Worm (Caenorhabditis elegans) whole organism, mixed stage, embryonic: Measurements from ENCODE around the gene arl-1.
A peak's percentile ranks its signal among the peaks of the same experiment; 100 is the strongest.

Experiments used
- M03D4.4 ChIP-seq: sonication (generic microtip); optimal IDR thresholded peaks from 2 replicates; lab custom pipeline; 2017; ENCODE audit warnings: mild to moderate bottlenecking, missing genetic modification characterization, missing compliant biosample characterization
- ceh-39 ChIP-seq: fragments of 150-350 bp; optimal IDR thresholded peaks from 2 replicates; lab custom pipeline; 2014; ENCODE audit warnings: missing biosample characterization, missing genetic modification characterization
- ceh-83 ChIP-seq: fragments of 200-800 bp; sonication (Bioruptor generic); optimal IDR thresholded peaks from 2 replicates; lab custom pipeline; 2018; ENCODE audit warnings: mild to moderate bottlenecking, missing genetic modification characterization, missing compliant biosample characterization
- ces-1 ChIP-seq: fragments of 150-350 bp; optimal IDR thresholded peaks from 2 replicates; lab custom pipeline; 2014; ENCODE audit warnings: missing biosample characterization, missing genetic modification reagents, missing genetic modification characterization
- cnd-1 ChIP-seq: fragments of 200-800 bp; sonication (Bioruptor generic); optimal IDR thresholded peaks from 2 replicates; lab custom pipeline; 2018; ENCODE audit warnings: mild to moderate bottlenecking, missing genetic modification characterization, missing compliant biosample characterization
- drap-1 ChIP-seq: fragments of 200-800 bp; sonication (Bioruptor generic); optimal IDR thresholded peaks from 3 replicates; lab custom pipeline; 2018; ENCODE audit warnings: mild to moderate bottlenecking, missing genetic modification characterization, missing compliant biosample characterization
- elt-1 ChIP-seq: sonication (generic microtip); optimal IDR thresholded peaks from 2 replicates; lab custom pipeline; 2017; ENCODE audit warnings: missing genetic modification characterization, mild to moderate bottlenecking, missing compliant biosample characterization, antibody characterized with exemption, moderate library complexity, borderline replicate concordance; ENCODE audit not compliant: insufficient read depth
- elt-3 ChIP-seq: fragments of 150-350 bp; optimal IDR thresholded peaks from 2 replicates; lab custom pipeline; 2014; ENCODE audit warnings: missing biosample characterization, missing genetic modification characterization
- ham-2 ChIP-seq: fragments of 200-800 bp; sonication (Bioruptor generic); optimal IDR thresholded peaks from 2 replicates; lab custom pipeline; 2018; ENCODE audit warnings: mild to moderate bottlenecking, missing genetic modification characterization, missing compliant biosample characterization
- hlh-1 ChIP-seq: fragments of 150-350 bp; optimal IDR thresholded peaks from 2 replicates; lab custom pipeline; 2014; ENCODE audit warnings: missing biosample characterization, missing genetic modification reagents, missing genetic modification characterization
- lin-32 ChIP-seq: fragments of 200-800 bp; sonication (Bioruptor generic); optimal IDR thresholded peaks from 2 replicates; lab custom pipeline; 2018; ENCODE audit warnings: mild to moderate bottlenecking, missing genetic modification characterization, missing compliant biosample characterization
- lsy-2 ChIP-seq: fragments of 150-350 bp; optimal IDR thresholded peaks from 2 replicates; lab custom pipeline; 2014; ENCODE audit warnings: missing biosample characterization, missing genetic modification characterization
- mab-5 ChIP-seq: fragments of 150-350 bp; optimal IDR thresholded peaks from 2 replicates; lab custom pipeline; 2014; ENCODE audit warnings: missing biosample characterization, missing genetic modification characterization
- mep-1 ChIP-seq: fragments of 150-350 bp; optimal IDR thresholded peaks from 2 replicates; lab custom pipeline; 2017; ENCODE audit warnings: missing biosample characterization, missing genetic modification reagents, missing genetic modification characterization, inconsistent platforms
- mls-2 ChIP-seq: sonication (generic microtip); optimal IDR thresholded peaks from 2 replicates; lab custom pipeline; 2016; ENCODE audit warnings: mild to moderate bottlenecking, missing genetic modification characterization, moderate library complexity, missing compliant biosample characterization
- nhr-2 ChIP-seq: fragments of 150-350 bp; optimal IDR thresholded peaks from 2 replicates; lab custom pipeline; 2014; ENCODE audit warnings: missing biosample characterization, missing genetic modification characterization
- nhr-237 ChIP-seq: fragments of 150-350 bp; optimal IDR thresholded peaks from 2 replicates; lab custom pipeline; 2014; ENCODE audit warnings: missing biosample characterization, missing genetic modification characterization
- nhr-76 ChIP-seq: sonication (generic microtip); optimal IDR thresholded peaks from 2 replicates; lab custom pipeline; 2017; ENCODE audit warnings: missing biosample characterization, missing genetic modification characterization
- pha-4 ChIP-seq: fragments of 150-350 bp; optimal IDR thresholded peaks from 2 replicates; lab custom pipeline; 2018; ENCODE audit warnings: missing biosample characterization, missing genetic modification reagents, missing genetic modification characterization
- sem-2 ChIP-seq: fragments of 200-800 bp; sonication (Bioruptor generic); optimal IDR thresholded peaks from 2 replicates; lab custom pipeline; 2018; ENCODE audit warnings: mild to moderate bottlenecking, missing genetic modification characterization, missing compliant biosample characterization
- snpc-4 ChIP-seq: fragments of 150-350 bp; optimal IDR thresholded peaks from 2 replicates; lab custom pipeline; 2014; ENCODE audit warnings: missing biosample characterization, missing genetic modification characterization
- sptf-1 ChIP-seq: sonication (generic microtip); optimal IDR thresholded peaks from 2 replicates; lab custom pipeline; 2017; ENCODE audit warnings: mild to moderate bottlenecking, missing genetic modification characterization, moderate library complexity, missing compliant biosample characterization
- tbx-8 ChIP-seq: fragments of 200-800 bp; sonication (Bioruptor generic); optimal IDR thresholded peaks from 2 replicates; lab custom pipeline; 2018; ENCODE audit warnings: mild to moderate bottlenecking, missing genetic modification characterization, moderate library complexity, missing compliant biosample characterization
- unc-120 ChIP-seq: sonication (generic microtip); optimal IDR thresholded peaks from 2 replicates; lab custom pipeline; 2017; ENCODE audit warnings: missing genetic modification characterization, missing compliant biosample characterization; ENCODE audit not compliant: poor library complexity, severe bottlenecking
- unc-39 ChIP-seq: fragments of 150-350 bp; optimal IDR thresholded peaks from 2 replicates; lab custom pipeline; 2014; ENCODE audit warnings: missing biosample characterization, missing genetic modification characterization
- zip-8 ChIP-seq: fragments of 150-350 bp; optimal IDR thresholded peaks from 2 replicates; lab custom pipeline; 2014; ENCODE audit warnings: missing biosample characterization, missing genetic modification characterization

The arl-1 gene

DNA sequence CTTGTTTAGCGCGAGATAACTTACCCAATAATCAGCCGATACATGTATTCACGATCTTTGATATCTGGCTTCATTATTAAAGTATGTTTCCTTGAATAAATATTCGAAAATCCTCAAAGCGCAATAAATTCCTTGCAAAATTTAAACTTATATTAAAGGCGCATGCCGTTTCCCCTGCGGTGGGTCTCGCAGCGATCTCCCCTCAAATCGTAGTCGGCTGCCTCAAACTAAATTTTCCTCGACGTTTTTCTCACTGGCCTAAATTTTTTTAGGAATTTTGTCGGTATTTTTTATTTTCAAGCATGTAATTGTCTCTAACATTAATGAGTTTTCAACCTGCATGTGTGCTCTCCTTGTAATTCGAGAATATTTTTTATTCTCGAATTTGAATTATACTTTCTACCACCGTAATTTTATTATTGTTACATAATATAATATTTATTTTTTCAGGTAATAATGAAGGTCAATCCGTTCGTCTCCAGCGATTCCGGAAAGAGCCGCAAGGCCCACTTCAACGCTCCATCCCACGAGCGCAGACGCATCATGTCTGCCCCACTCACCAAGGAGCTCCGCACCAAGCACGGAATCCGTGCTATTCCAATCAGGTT, 20.6 kb downstream of the arl-1 start, which contains the start of the genes cpf-1 and rpl-26:
Gene cpf-1, minus strand, starts transcription at position 104 of the 608 bp plus-strand sequence.
Gene rpl-26, plus strand, starts transcription at position 449 of the 608 bp plus-strand sequence.
- no peak for TF ChIP-seq unc-39 (tag; lab: Kevin White, UChicago)
- no peak for TF ChIP-seq zip-8
- TF ChIP-seq mab-5 (tag; lab: Kevin White, UChicago), result no peak
- peak; percentile 78 for TF ChIP-seq lsy-2 (tag; lab: Kevin White, UChicago)
- TF ChIP-seq nhr-237 (tag; lab: Kevin White, UChicago), result peak; percentile 54
- no peak for TF ChIP-seq tbx-8 (GFP tag; lab: Kevin White, UChicago)
- no peak for TF ChIP-seq elt-1
- no peak for TF ChIP-seq nhr-2
- TF ChIP-seq drap-1 (GFP tag; lab: Kevin White, UChicago), result no peak
- no peak for TF ChIP-seq cnd-1 (tag; lab: Kevin White, UChicago)
- TF ChIP-seq ceh-39 (tag; lab: Kevin White, UChicago), result peak; percentile 7
- peak; percentile 1 for TF ChIP-seq hlh-1
- peak; percentile 74 for TF ChIP-seq mep-1 (tag; lab: Kevin White, UChicago)
- no peak for TF ChIP-seq ceh-83 (GFP tag; lab: Kevin White, UChicago)
- TF ChIP-seq unc-120 (tag; lab: Kevin White, UChicago), result no peak
- no peak for TF ChIP-seq sem-2 (GFP tag; lab: Kevin White, UChicago)
- TF ChIP-seq pha-4 (tag; lab: Kevin White, UChicago), result peak; percentile 32
- TF ChIP-seq mls-2 (tag; lab: Kevin White, UChicago), result no peak
- peak; percentile 49 for TF ChIP-seq ces-1 (GFP tag; lab: Kevin White, UChicago)

DNA sequence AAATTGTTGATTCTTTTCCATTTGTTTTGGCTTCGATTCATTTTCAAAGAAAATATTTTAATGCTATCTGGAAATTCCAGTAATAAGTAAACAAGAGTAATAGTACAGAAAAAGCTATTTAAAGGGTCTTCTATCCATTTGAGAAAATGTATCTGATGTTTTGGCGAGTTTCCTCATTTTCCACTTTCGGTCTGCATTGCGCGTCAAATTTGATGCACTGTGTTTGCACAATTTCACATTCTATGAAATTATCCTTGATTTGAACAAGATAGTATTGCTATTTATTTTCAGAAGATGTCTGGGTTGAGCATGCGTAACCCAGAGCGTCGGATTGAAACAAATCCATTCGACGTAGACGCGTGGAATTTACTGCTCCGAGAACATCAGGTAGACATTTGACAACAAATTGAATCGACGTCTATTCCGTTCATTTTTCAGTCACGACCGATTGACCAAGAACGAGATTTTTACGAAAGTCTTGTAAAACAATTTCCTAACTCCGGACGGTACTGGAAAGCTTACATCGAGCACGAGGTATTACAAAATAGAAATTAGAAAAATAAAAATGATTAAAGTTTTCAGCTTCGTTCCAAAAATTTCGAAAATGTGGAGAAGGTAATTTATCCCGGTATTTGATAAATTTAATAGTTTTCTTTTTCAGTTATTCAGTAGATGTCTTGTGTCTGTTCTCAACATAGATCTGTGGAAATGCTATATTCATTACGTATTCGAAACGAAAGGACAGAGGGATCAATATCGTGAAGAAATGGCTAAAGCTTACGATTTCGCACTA, 22.0 kb downstream of the arl-1 start, which contains the start of gene suf-1:
Gene suf-1, plus strand, starts transcription at position 280 of the 793 bp plus-strand sequence.
- TF ChIP-seq mls-2 (tag; lab: Kevin White, UChicago) (no peak), ces-1 (GFP tag; lab: Kevin White, UChicago) (peak; percentile 62), lsy-2 (tag; lab: Kevin White, UChicago) (peak; percentile 33), ceh-83 (GFP tag; lab: Kevin White, UChicago) (no peak)
- TF ChIP-seq, all 35 proteins: peak for 2

DNA sequence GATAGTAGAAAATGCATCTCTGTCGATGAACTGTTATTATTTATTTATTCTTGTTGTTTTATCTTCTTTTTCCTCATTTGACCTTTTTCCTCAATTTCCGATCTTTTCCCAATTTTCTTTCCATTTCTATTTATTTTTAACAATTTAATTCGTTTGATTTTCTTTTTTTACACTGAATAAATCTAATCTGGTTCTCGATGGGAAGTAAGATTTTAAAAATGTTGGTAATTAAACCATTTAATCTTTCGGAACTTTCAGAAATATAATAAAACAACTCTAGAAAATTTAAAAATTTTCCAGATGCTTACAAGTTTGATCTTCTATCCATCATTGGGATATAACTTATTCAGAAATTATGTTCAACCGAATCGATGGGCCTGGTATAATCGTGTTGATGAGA, 24.7 kb downstream of the arl-1 start, which contains the start of gene F28C6.8:
Gene F28C6.8, plus strand, starts transcription at position 301 of the 400 bp plus-strand sequence.
- TF ChIP-seq tbx-8 (GFP tag; lab: Kevin White, UChicago) (no peak), elt-3 (tag; lab: Kevin White, UChicago) (no peak), zip-8 (no peak), mab-5 (tag; lab: Kevin White, UChicago) (no peak)

DNA sequence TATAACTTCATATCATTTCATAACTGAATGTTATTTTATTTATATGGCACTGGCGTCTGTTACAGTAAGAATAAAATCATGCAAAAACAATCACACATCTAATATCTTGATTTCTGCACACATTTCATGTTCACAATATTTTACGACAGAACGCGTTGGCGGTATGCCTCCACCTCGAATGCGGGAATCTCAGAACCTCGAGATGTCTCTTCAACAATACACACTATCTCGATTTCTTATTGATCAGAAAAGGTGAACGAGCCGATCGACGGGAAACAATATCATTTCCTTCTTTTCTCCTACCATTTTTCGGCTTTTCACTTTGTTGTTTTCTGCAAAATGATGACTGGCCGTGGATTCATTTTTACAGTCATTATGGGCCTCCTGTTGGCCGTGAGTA, 25.9 kb downstream of the arl-1 start, which contains the start of gene F28C6.10:
Gene F28C6.10, plus strand, starts transcription at position 301 of the 400 bp plus-strand sequence.
- TF ChIP-seq sem-2 (GFP tag; lab: Kevin White, UChicago) (no peak), lsy-2 (tag; lab: Kevin White, UChicago) (no peak), hlh-1 (no peak)

DNA sequence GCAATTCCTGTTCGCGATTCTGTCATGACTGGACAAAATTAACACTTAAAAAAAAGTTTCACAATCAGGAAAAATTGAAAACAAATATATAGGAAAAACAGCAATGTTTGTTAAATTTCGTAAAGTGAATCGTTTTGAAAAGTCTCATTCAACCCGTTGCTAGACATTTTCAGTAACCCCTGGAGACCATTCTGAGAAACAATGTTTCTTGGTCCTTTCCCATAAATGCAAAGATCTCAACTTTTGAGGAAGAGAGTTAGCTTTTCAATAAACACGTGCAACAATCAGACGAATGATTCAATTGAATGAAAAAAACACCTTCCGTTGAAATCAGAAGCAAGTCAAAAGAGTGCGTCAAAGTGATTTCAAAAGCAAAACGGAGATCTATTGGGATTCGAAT, 28.3 kb downstream of the arl-1 start, which contains the start of gene F28C6.9:
Gene F28C6.9, minus strand, starts transcription at position 101 of the 400 bp plus-strand sequence.
- TF ChIP-seq tbx-8 (GFP tag; lab: Kevin White, UChicago), result no peak
- no peak for TF ChIP-seq sem-2 (GFP tag; lab: Kevin White, UChicago)
- TF ChIP-seq mls-2 (tag; lab: Kevin White, UChicago), result no peak
- no peak for TF ChIP-seq unc-120 (tag; lab: Kevin White, UChicago)
- no peak for TF ChIP-seq nhr-76 (tag; lab: Kevin White, UChicago)
- TF ChIP-seq elt-1, result no peak
- TF ChIP-seq mab-5 (tag; lab: Kevin White, UChicago), result no peak
- no peak for TF ChIP-seq unc-39 (tag; lab: Kevin White, UChicago)
- TF ChIP-seq snpc-4 (tag; lab: Kevin White, UChicago), result no peak
- TF ChIP-seq ham-2, result no peak
- TF ChIP-seq zip-8, result no peak

DNA sequence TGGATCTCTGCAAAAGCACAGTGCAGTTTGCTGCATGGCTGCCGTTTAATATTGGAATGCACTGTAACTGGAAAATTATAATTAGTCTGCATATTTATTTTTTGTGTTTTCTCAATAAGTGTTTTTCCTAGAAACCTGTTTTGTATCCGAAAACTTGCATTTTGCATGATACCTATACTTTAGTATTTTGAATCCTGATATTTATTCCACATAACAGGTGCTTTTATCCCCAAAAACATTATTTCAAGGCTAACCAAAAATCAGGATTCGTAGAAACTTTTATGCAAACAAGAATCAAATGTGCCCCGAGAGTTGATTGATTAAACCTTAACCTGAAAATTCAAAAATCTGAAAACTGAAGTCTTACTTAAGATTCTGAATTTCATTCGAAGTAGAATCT, 28.8 kb downstream of the arl-1 start:
- no peak for TF ChIP-seq cnd-1 (tag; lab: Kevin White, UChicago)
- no peak for TF ChIP-seq ceh-83 (GFP tag; lab: Kevin White, UChicago)
- no peak for TF ChIP-seq sptf-1 (tag; lab: Kevin White, UChicago)
- no peak for TF ChIP-seq ces-1 (GFP tag; lab: Kevin White, UChicago)
- TF ChIP-seq hlh-1, result no peak
- TF ChIP-seq ceh-39 (tag; lab: Kevin White, UChicago), result no peak
- no peak for TF ChIP-seq lin-32 (GFP tag; lab: Kevin White, UChicago)
- no peak for TF ChIP-seq M03D4.4 (tag; lab: Kevin White, UChicago)
- no peak for TF ChIP-seq lsy-2 (tag; lab: Kevin White, UChicago)
- TF ChIP-seq mep-1 (tag; lab: Kevin White, UChicago), result no peak
- TF ChIP-seq, all 35 proteins: peak for 0
